Fruit fly (Drosophila melanogaster): ENCODE results near the gene Ppcs.
A peak's percentile ranks its signal among the peaks of the same experiment; 100 is the strongest.

Ppcs gene

dm6 chr3R:19159778-19160177 is 12.1 kb upstream of the Ppcs start, which contains the start of gene CG11779:
TSS of gene CG11779 (minus strand) at chr3R:19159878.
- no peak for TF ChIP-seq rgr (GFP tag; optimal IDR thresholded peaks at IDR 0.05)
- no peak for TF ChIP-seq sage (GFP tag; optimal IDR thresholded peaks at IDR 0.05)
- no peak for TF ChIP-seq br (GFP tag; optimal IDR thresholded peaks at IDR 0.05)
- no peak for TF ChIP-seq psq (GFP tag; optimal IDR thresholded peaks at IDR 0.05)
- TF ChIP-seq CG32264 (GFP tag; optimal IDR thresholded peaks at IDR 0.05) = no peak
- TF ChIP-seq dsf (GFP tag; optimal IDR thresholded peaks at IDR 0.05; ENCODE audit: borderline replicate concordance) = no peak
- TF ChIP-seq Dif (GFP tag; optimal IDR thresholded peaks at IDR 0.05; ENCODE audit: partially characterized antibody) = no peak
- no peak for TF ChIP-seq lola (GFP tag; optimal IDR thresholded peaks at IDR 0.05)
- no peak for TF ChIP-seq fru (GFP tag; optimal IDR thresholded peaks at IDR 0.05)
- no peak for TF ChIP-seq Sp1 (GFP tag; optimal IDR thresholded peaks at IDR 0.05)
- TF ChIP-seq HLH106 (tag; optimal IDR thresholded peaks at IDR 0.05) = no peak
- no peak for TF ChIP-seq Vsx2 (GFP tag; optimal IDR thresholded peaks at IDR 0.05; ENCODE audit: partially characterized antibody)
- TF ChIP-seq dl (GFP tag; optimal IDR thresholded peaks at IDR 0.05; ENCODE audit: insufficient read depth in 1 of 2, partially characterized antibody in 2 of 2) = no peak
- TF ChIP-seq h (GFP tag; optimal IDR thresholded peaks at IDR 0.05) = no peak
- no peak for TF ChIP-seq Hr83 (GFP tag; optimal IDR thresholded peaks at IDR 0.05; ENCODE audit: poor library complexity, severe bottlenecking)
- TF ChIP-seq tai (GFP tag; optimal IDR thresholded peaks at IDR 0.05) = no peak
- TF ChIP-seq dmrt93B (GFP tag; optimal IDR thresholded peaks at IDR 0.05) = no peak
- TF ChIP-seq Jra (GFP tag; optimal IDR thresholded peaks at IDR 0.05) = no peak
- no peak for TF ChIP-seq CG9705 (GFP tag; optimal IDR thresholded peaks at IDR 0.05)

- TF ChIP-seq psq (GFP tag; optimal IDR thresholded peaks at IDR 0.05) = no peak
- no peak for TF ChIP-seq Rel (GFP tag; optimal IDR thresholded peaks at IDR 0.05)
- no peak for TF ChIP-seq Rel (tag; optimal IDR thresholded peaks at IDR 0.05)
- no peak for TF ChIP-seq Dfd (GFP tag; optimal IDR thresholded peaks at IDR 0.05)
- TF ChIP-seq lola (GFP tag; optimal IDR thresholded peaks at IDR 0.05) = no peak
- TF ChIP-seq N (GFP tag; optimal IDR thresholded peaks at IDR 0.05) = no peak
- no peak for TF ChIP-seq fru (GFP tag; optimal IDR thresholded peaks at IDR 0.05)
- no peak for TF ChIP-seq Hnf4 (GFP tag; optimal IDR thresholded peaks at IDR 0.05)
- TF ChIP-seq sv (GFP tag; optimal IDR thresholded peaks at IDR 0.05) = no peak
- TF ChIP-seq CG32264 (GFP tag; optimal IDR thresholded peaks at IDR 0.05) = no peak
- TF ChIP-seq Vsx2 (GFP tag; optimal IDR thresholded peaks at IDR 0.05; ENCODE audit: partially characterized antibody) = no peak
- TF ChIP-seq Hr78 (GFP tag; optimal IDR thresholded peaks at IDR 0.05) = no peak
- TF ChIP-seq brk (GFP tag; optimal IDR thresholded peaks at IDR 0.05) = no peak
- no peak for TF ChIP-seq jim (GFP tag; optimal IDR thresholded peaks at IDR 0.05)
These were observed 10.3 kb upstream of the Ppcs start for dm6 chr3R:19157997-19158396.

- TF ChIP-seq pan (optimal IDR thresholded peaks at IDR 0.05) (no peak), br (GFP tag; optimal IDR thresholded peaks at IDR 0.05) (peak; percentile 54), Hnf4 (GFP tag; optimal IDR thresholded peaks at IDR 0.05) (peak; percentile 81), ey (GFP tag; optimal IDR thresholded peaks at IDR 0.05) (peak; percentile 50), N (GFP tag; optimal IDR thresholded peaks at IDR 0.05) (no peak), Myc (optimal IDR thresholded peaks at IDR 0.05) (peak; percentile 44), GATAd (GFP tag; optimal IDR thresholded peaks at IDR 0.05) (peak; percentile 42), OdsH (GFP tag; optimal IDR thresholded peaks at IDR 0.05) (peak; percentile 51), lola (GFP tag; optimal IDR thresholded peaks at IDR 0.05) (no peak), sv (GFP tag; optimal IDR thresholded peaks at IDR 0.05) (peak; percentile 66), tai (GFP tag; optimal IDR thresholded peaks at IDR 0.05) (no peak), CG32264 (GFP tag; optimal IDR thresholded peaks at IDR 0.05) (peak; percentile 15), usp (GFP tag; optimal IDR thresholded peaks at IDR 0.05) (no peak), dmrt93B (GFP tag; optimal IDR thresholded peaks at IDR 0.05) (peak; percentile 45), Mio (GFP tag; optimal IDR thresholded peaks at IDR 0.05) (peak; percentile 52), dl (GFP tag; optimal IDR thresholded peaks at IDR 0.05; ENCODE audit: insufficient read depth in 1 of 2, partially characterized antibody in 2 of 2) (no peak), Jra (GFP tag; optimal IDR thresholded peaks at IDR 0.05) (peak; percentile 61), Dfd (GFP tag; optimal IDR thresholded peaks at IDR 0.05) (no peak), foxo (GFP tag; optimal IDR thresholded peaks at IDR 0.05) (peak in 1 of 2 experiments; percentile 67), fru (GFP tag; optimal IDR thresholded peaks at IDR 0.05) (peak; percentile 61), sage (GFP tag; optimal IDR thresholded peaks at IDR 0.05) (no peak), Rel (GFP tag; optimal IDR thresholded peaks at IDR 0.05) (no peak), Rel (tag; optimal IDR thresholded peaks at IDR 0.05) (peak; percentile 59), Sp1 (GFP tag; optimal IDR thresholded peaks at IDR 0.05) (peak; percentile 44), psq (GFP tag; optimal IDR thresholded peaks at IDR 0.05) (peak; percentile 30), dsf (GFP tag; optimal IDR thresholded peaks at IDR 0.05; ENCODE audit: borderline replicate concordance) (peak; percentile 34), h (GFP tag; optimal IDR thresholded peaks at IDR 0.05) (peak; percentile 74), woc (GFP tag; optimal IDR thresholded peaks at IDR 0.05) (peak; percentile 7), Hr83 (GFP tag; optimal IDR thresholded peaks at IDR 0.05; ENCODE audit: poor library complexity, severe bottlenecking) (peak; percentile 97), HLH106 (tag; optimal IDR thresholded peaks at IDR 0.05) (peak; percentile 64), jim (GFP tag; optimal IDR thresholded peaks at IDR 0.05) (no peak), Abd-B (GFP tag; optimal IDR thresholded peaks at IDR 0.05) (no peak), CG9705 (GFP tag; optimal IDR thresholded peaks at IDR 0.05) (peak; percentile 38), rgr (GFP tag; optimal IDR thresholded peaks at IDR 0.05) (peak; percentile 79)
These were observed 9.1 kb upstream of the Ppcs start, which contains the start of gene nanos for dm6 chr3R:19156670-19157402. TSS of gene nanos (plus strand) at chr3R:19157238.

Data from whole organism, wandering third instar larva.